Fruit fly (Drosophila melanogaster): ENCODE measurements around the gene elm.

The elm gene

dm6 chr3R:5606477-5606876 lies 48.2 kb downstream of the elm start, which contains the start of gene asl:
asl (minus strand) TSS chr3R:5606543.
- no peak for TF ChIP-seq usp (GFP tag; optimal IDR thresholded peaks at IDR 0.05)
- no peak for TF ChIP-seq pan (optimal IDR thresholded peaks at IDR 0.05)
- no peak for TF ChIP-seq EcR (GFP tag; optimal IDR thresholded peaks at IDR 0.05)
- no peak for TF ChIP-seq CG8478 (optimal IDR thresholded peaks at IDR 0.05)
- TF ChIP-seq psq (optimal IDR thresholded peaks at IDR 0.05): no peak
- no peak for TF ChIP-seq Dll (optimal IDR thresholded peaks at IDR 0.05)

Measured in whole organism.